Worm (Caenorhabditis elegans) whole organism, dauer: Measurements from ENCODE around the gene rbm-34.

Source experiments
- unc-62 ChIP-seq: sonication (generic microtip); optimal IDR thresholded peaks from 2 replicates; lab custom pipeline; 2017; ENCODE audit warnings: missing biosample characterization, missing genetic modification reagents, missing genetic modification characterization

The rbm-34 gene

DNA sequence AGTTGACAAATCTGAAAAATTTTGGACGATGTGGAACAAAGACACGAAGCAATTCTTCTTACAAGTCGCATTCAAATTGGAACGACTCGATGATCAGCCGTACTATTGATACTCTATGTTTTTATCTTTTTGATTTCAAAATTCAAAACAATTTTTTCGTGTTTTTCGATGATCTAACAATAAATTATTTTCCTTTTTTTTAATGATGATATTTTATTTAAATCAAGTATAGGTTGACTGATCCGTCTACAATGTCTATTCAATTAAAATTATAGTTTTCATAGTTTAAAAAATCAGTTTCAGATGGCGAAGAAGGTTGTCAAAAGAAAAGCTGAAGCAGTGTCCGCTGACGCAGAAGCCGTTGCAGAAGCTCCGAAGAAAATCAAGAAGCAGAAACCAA lies at the start of gene rbm-34:
TSS of gene rbm-34 (plus strand) at position 301 of the 400 bp plus-strand sequence.
- no peak for TF ChIP-seq unc-62 (GFP tag; lab: Kevin White, UChicago)

DNA sequence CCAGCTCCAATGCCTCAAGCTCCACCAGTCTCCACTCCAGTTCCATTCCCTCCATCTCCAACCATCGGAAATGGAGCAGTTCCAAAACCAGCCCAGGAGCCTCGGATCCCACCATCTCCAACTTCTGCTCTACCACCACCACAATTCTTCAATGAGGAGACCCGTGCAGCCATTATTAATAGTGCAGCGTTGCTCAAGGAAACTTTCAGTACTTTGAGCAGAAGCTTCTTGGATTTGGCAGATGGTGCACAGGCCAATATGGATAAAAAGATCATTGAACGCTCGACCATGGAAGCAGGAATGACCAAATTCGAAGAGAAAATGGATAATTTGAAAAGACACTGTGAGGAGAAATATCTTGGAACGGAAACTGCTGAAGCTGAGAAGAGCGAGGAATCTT lies 49.8 kb upstream of the rbm-34 start:
- TF ChIP-seq unc-62 (GFP tag; lab: Kevin White, UChicago) = no peak

DNA sequence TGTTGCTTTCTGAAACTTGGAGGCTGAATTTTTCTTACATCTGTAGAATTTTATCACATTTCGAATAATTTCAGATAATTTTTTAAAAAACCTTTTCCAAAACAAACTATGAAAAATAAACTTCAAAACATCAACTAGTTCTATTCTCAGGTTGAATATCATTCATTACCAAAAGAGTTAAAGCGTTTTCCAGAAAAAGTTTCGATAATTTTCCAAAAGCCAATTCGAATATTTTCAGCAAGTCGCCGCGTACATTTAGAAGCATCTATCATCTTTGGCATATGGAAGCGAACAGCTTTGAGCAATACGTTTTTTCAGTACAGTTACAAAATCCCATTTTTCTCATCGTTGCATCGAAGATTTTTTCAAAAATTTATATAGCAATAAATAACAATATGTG lies 48.3 kb upstream of the rbm-34 start:
- TF ChIP-seq unc-62 (GFP tag; lab: Kevin White, UChicago) = no peak

DNA sequence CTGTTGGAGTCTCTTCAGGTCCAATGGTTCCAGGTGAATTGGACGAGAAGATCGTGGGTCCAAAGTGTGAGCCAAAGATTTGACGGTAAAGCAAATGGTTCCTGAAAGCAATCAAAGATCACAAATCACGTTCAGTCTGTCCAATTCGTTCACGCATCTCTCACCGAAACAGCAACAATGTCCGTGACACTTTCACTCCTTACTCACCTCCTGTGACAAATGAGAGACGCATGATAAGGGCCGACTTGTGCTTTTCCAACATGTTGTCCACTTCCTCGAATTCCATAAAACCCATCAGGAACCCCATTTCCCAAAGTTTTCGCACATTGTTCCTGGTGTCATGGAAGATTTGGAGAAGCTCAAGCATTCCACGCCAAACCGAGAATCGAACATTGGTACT lies 44.8 kb upstream of the rbm-34 start:
- TF ChIP-seq unc-62 (GFP tag; lab: Kevin White, UChicago) = no peak

DNA sequence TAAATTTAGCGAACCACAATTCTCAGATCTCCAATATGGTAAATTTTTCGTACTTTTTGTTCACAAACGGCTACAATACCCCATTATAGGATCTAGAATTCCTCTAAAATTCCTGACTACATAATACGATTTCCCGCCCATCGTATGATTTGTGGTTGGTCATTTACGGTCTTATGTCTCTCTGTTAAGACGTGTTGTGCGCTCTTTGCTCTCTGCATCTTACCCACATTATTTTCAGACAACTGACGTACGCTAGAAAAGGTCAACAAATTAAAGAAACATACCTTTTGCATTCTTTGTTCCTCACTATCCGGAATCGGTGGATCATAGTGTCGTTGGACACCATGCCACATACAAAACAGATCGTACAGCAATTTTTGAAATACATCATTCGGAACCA lies 42.2 kb upstream of the rbm-34 start:
- no peak for TF ChIP-seq unc-62 (GFP tag; lab: Kevin White, UChicago)

DNA sequence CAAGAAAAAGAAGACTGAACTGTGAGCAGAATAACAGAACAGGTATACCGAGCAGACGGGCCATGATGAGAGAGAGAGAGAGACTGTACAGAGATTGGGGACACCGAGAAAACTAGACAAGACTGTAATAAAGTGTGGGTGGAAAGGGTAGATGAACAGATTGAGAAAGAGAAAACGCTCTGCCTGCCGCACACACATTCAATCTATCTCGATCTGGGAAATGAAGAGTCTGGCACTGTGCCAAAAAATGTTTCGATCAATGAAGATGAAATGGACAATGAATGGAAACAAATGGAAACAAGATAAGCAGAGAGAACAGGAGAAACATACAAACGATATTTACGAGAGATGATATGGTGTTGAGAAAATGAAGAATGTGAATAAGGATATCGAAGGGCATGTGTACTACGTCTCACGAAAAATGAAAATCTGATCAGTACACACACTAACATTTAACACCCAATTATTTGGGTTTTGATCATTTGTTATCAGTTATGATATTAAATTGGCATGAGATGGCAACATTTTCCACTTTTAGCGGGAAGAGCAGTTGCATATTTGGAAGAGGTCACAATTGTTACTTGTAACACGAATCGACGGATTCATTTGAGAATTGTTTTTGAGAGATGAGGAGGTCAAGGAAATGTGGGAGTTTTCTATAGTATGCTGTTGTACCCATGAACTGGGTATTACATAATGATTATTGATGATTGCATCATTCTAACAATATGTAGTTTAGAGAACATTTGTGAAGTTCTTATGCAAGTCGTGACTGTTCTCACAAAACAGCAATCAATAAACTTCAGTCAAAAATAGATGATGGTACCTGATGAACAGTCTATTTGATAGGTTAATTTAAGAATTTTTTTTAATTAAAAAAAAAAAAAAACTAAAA lies 40.1 kb upstream of the rbm-34 start:
- no peak for TF ChIP-seq unc-62 (GFP tag; lab: Kevin White, UChicago)

DNA sequence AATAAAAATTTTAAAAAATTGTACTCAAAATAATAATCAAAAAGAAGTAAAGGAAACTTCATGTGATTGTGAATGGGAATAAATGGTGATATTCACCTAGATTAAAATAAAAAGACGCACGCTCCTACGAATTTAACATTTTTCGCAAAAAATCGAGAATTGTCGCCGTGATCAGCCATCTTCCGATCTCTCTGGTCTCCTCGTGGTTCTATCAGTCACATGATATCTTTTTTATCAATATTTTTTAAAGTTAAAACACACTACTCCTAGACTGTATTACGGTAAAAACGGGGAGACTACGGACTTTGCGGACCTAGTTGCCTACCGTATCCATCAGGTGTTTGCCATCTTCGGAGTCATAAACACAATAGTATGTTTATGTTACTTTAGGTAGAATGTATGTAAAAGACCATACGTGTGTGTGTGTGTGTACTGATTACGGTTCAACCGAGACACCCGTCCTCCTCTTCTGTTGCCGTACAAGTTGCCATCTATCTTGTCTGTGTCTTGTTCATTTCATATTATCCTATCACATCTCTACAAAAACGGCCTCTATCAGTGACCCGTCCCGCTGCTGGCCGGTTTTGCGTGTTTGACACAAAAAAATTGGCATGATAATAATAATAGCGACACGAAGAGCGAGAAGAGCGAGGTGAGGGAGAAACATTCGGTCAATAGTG lies 38.6 kb upstream of the rbm-34 start, which contains the start of gene T12G3.2:
TSS of gene T12G3.2 (minus strand) at position 444 of the 680 bp plus-strand sequence.
- no peak for TF ChIP-seq unc-62 (GFP tag; lab: Kevin White, UChicago)

DNA sequence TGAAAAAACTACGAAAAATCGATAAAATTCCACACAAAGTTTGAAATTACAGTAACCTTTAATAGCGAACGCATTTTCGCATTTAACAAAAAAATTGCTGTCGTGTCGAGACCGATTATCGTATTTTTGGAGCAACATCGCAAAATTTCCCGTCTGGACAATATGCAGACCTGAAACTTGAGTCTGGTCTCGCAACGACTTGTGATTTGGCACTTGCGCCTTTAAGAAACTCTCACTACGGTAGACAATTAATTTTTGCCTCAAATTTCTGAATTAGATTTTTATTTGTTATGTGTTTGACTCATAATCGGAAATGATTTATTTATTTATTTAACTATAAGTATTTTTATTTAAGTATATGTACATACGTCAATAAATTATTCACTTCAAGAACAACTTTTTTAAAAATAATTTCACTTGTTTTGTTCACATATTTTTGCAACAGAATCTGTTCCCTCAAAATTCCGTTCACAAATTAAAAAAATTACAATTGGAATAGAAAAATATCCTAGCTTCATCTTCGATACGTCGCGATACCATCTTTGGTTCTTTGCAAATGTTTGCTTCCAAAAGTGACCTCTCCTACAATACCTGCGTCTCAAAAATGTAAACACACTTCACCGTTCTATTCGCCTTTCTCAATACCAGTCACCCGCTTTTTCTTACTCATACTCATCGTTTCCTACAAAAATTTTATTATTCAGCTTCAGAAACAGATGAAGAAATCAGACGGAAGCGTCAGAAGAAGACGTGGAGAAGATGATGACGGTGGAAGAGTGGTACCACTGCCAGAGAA lies 37.5 kb upstream of the rbm-34 start, which contains the start of gene T12G3.4:
TSS of gene T12G3.4 (plus strand) at position 705 of the 796 bp plus-strand sequence.
- no peak for TF ChIP-seq unc-62 (GFP tag; lab: Kevin White, UChicago)

DNA sequence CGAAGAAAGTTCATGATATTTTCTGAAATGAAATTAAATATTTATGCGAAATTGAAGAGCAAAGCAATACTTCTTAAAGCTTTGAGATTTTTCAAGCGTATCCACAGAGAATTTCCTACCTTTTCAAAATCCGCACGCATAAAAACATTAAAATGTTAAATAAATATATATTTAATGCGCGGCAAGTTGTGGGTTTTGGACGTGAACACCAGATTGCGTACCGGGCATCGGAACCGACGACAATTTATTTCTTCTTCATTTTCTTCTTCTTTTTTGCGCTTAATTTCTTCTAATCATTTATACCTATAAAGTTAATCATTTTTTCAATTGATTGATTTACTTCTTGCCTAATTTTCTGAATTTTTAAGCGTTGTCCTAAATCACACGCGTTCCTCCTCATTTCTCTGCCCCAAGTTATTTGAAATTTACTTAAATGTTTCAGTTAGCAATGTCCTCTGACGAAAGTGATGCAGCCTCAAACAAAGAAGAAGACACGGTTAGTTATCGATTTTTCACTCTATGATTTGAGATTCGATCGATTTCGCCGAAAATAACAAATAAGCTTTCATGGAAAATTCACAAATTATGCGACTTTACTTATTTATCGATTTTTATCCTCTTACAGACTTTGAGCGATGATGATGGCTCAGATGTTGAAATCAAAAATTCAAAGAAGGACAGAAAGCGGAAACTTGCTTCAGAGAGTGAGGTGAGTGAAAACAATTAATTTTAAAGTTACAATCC lies 34.0 kb upstream of the rbm-34 start, which contains the start of the genes bre-5 and spt-5:
TSS of gene bre-5 (minus strand) at position 167 of the 744 bp plus-strand sequence.
TSS of gene spt-5 (plus strand) at position 443 of the 744 bp plus-strand sequence.
- no peak for TF ChIP-seq unc-62 (GFP tag; lab: Kevin White, UChicago)

DNA sequence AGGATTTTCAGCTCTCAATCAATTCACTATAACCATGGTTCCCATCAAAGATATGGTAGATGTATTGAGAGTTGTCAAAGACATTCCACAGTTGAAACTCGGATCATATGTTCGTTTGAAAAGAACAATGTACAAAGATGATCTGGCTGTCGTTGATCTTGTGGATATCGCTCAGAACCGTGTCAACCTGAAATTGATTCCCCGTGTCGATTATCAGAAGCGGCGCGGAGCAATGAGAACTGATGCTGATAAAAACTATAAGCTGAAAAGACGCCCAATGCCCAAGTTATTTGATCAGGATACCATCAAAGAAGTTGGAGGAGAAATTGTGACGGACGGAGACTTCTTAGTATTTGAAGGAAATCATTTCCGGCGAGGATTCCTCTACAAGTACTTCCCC lies 32.8 kb upstream of the rbm-34 start:
- TF ChIP-seq unc-62 (GFP tag; lab: Kevin White, UChicago) = no peak

DNA sequence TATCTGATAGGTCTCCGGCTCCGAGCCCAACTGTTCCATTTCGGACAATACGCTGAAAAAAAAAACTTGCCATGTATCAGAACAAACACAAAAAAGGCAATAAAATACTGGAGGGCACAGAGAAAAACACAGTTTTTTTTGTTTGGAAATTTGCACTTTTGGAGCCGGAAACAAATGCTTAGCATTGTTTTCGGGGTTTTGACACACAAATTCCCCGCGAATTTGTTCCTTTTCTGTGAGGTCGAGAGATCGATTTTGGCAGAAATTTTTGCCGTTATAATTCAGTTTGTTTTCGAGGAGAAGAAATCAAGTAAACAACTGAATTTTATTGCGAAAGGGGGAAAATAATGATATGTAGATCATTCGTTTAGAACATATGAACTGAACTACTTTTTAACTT lies 28.6 kb upstream of the rbm-34 start, which contains the start of gene K08E4.2:
TSS of gene K08E4.2 (minus strand) at position 54 of the 400 bp plus-strand sequence.
- TF ChIP-seq unc-62 (GFP tag; lab: Kevin White, UChicago) = no peak

DNA sequence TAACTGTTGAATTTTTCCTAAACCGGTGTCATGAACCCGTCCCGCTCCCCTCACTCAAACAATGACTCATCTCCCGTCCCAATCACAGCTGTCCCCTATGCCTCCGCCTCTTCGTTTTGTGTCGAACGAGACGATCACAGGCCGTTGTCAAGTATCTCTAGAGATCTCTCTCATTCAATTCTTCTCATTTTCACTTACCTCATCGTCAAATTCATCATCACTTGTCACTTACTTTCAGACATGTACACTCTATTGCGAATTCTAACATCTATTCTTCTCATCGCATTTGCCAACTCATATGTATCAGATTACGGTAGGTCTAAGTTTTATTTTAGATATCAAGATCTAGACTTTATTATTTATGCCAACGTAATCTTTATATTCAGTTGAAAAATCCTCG lies 27.7 kb upstream of the rbm-34 start, which contains the start of gene K08E4.3:
TSS of gene K08E4.3 (plus strand) at position 235 of the 400 bp plus-strand sequence.
- no peak for TF ChIP-seq unc-62 (GFP tag; lab: Kevin White, UChicago)

DNA sequence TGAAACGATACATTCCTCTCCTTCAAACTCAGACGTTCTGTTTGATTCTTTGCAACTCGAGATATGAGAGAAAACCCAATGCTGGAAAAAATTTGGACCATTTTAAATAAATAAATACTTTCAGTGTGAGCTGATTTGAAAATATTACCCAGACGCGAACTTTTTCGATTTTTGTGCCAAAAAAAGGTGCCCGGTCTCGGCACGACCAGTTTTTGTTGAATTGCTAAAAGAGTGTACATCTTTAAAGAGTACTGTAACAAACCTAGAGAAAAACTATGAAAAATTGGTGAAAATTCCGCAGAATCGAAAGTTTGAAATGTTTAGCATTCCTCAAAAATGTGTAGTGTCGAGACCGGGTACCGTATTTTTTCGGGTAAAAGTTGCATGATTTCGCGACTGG lies 24.0 kb upstream of the rbm-34 start, which contains the start of gene K08E4.8:
TSS of gene K08E4.8 (minus strand) at position 101 of the 400 bp plus-strand sequence.
- TF ChIP-seq unc-62 (GFP tag; lab: Kevin White, UChicago) = no peak

DNA sequence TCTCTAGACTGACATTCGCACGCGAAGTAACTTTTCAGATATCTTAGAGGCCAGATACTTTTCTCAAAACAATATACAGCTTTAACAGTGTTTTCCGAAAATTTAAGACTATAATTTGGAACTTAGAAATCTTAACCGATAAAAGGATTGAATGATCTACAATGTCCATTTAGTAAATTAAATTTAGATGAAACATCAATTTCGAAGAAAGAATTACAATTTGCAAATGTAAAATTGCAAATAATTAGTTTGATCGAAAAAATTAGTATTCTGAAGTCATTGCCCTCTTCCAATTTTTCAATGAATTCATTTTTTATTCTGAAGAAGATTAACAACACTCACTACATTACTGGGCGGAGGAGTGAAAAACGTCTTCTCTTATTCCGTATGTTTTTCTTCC lies 16.6 kb upstream of the rbm-34 start, which contains the start of gene bath-37:
TSS of gene bath-37 (plus strand) at position 301 of the 400 bp plus-strand sequence.
- no peak for TF ChIP-seq unc-62 (GFP tag; lab: Kevin White, UChicago)
